Fruit fly (Drosophila melanogaster) whole organism, embryonic: ENCODE measurements around the gene Gclc.

Experiments
- Abd-B ChIP-seq: fragments of 200-800 bp; sonication (Bioruptor generic); optimal IDR thresholded peaks from 2 replicates; lab custom pipeline; 2018; ENCODE audit warnings: missing biosample characterization, mild to moderate bottlenecking, missing genetic modification characterization, moderate library complexity
- Aef1 ChIP-seq: fragments of 200-800 bp; sonication (Bioruptor generic); IDR thresholded peaks from 3 replicates; pipeline ENCODE4 v1.3.6; 2022; ENCODE audit warnings: missing biosample characterization, missing genetic modification characterization
- Atf6 ChIP-seq: fragments of 200-800 bp; sonication (Bioruptor generic); IDR thresholded peaks from 2 replicates; pipeline ENCODE4 v1.3.6; 2022; ENCODE audit warnings: missing biosample characterization, missing genetic modification characterization
- B-H2 ChIP-seq: fragments of 200-800 bp; sonication (Bioruptor generic); optimal IDR thresholded peaks from 2 replicates; lab custom pipeline; 2018; ENCODE audit warnings: missing biosample characterization, mild to moderate bottlenecking, missing genetic modification characterization
- CG10267 ChIP-seq: fragments of 200-800 bp; sonication (Bioruptor generic); optimal IDR thresholded peaks from 2 replicates; lab custom pipeline; 2018; ENCODE audit warnings: missing biosample characterization, mild to moderate bottlenecking, missing genetic modification characterization, moderate library complexity
- CG10274 ChIP-seq: fragments of 200-800 bp; sonication (Bioruptor generic); optimal IDR thresholded peaks from 3 replicates; lab custom pipeline; 2017; ENCODE audit warnings: missing biosample characterization, mild to moderate bottlenecking, missing genetic modification characterization
- CG12942 ChIP-seq: fragments of 200-800 bp; sonication (Bioruptor generic); optimal IDR thresholded peaks from 3 replicates; lab custom pipeline; 2016; ENCODE audit warnings: missing biosample characterization, missing genetic modification characterization
- CG13287 ChIP-seq: fragments of 200-800 bp; sonication (Bioruptor generic); IDR thresholded peaks from 2 replicates; pipeline ENCODE4 v1.3.6; 2022; ENCODE audit warnings: missing biosample characterization, missing genetic modification characterization; ENCODE audit not compliant: partially characterized antibody
- CG13296 ChIP-seq: fragments of 200-800 bp; sonication (Bioruptor generic); optimal IDR thresholded peaks from 3 replicates; lab custom pipeline; 2018; ENCODE audit warnings: missing biosample characterization, mild to moderate bottlenecking, missing genetic modification characterization
- CG15514 ChIP-seq: fragments of 200-800 bp; sonication (Bioruptor generic); optimal IDR thresholded peaks from 3 replicates; lab custom pipeline; 2017; ENCODE audit warnings: missing biosample characterization, missing genetic modification characterization, mild to moderate bottlenecking, moderate library complexity, missing genetic modification reagents
- CG1647 ChIP-seq: fragments of 200-800 bp; sonication (Bioruptor generic); optimal IDR thresholded peaks from 3 replicates; lab custom pipeline; 2016; ENCODE audit warnings: missing biosample characterization, missing genetic modification characterization
- CG16779 ChIP-seq: fragments of 200-800 bp; sonication (Bioruptor generic); IDR thresholded peaks from 2 replicates; pipeline ENCODE4 v1.3.6; 2022; ENCODE audit warnings: missing biosample characterization, missing genetic modification characterization
- CG17328 ChIP-seq: fragments of 200-800 bp; sonication (Bioruptor generic); IDR thresholded peaks from 2 replicates; pipeline ENCODE4 v1.3.6; 2022; ENCODE audit warnings: missing biosample characterization, missing genetic modification characterization
- CG17829 ChIP-seq: fragments of 200-800 bp; optimal IDR thresholded peaks from 2 replicates; lab custom pipeline; 2019; ENCODE audit warnings: missing biosample characterization, mild to moderate bottlenecking, missing genetic modification characterization, moderate library complexity
- CG18011 ChIP-seq: fragments of 200-800 bp; sonication (Bioruptor generic); optimal IDR thresholded peaks from 2 replicates; lab custom pipeline; 2017; ENCODE audit warnings: missing biosample characterization, missing genetic modification characterization, mild to moderate bottlenecking, moderate library complexity, missing genotype
- CG18599 ChIP-seq: fragments of 200-800 bp; sonication (Bioruptor generic); optimal IDR thresholded peaks from 3 replicates; lab custom pipeline; 2017; ENCODE audit warnings: missing biosample characterization, missing genetic modification characterization, mild to moderate bottlenecking, moderate library complexity, missing genetic modification reagents
- CG31365 ChIP-seq: fragments of 200-800 bp; sonication (Bioruptor generic); optimal IDR thresholded peaks from 2 replicates; lab custom pipeline; 2018; ENCODE audit warnings: missing biosample characterization, mild to moderate bottlenecking, missing genetic modification characterization
- CG34376 ChIP-seq: fragments of 200-800 bp; sonication (Bioruptor generic); optimal IDR thresholded peaks from 2 replicates; lab custom pipeline; 2018; ENCODE audit warnings: missing biosample characterization, mild to moderate bottlenecking, missing genetic modification characterization
- CG34422 ChIP-seq: fragments of 200-800 bp; sonication (Bioruptor generic); IDR thresholded peaks from 3 replicates; pipeline ENCODE4 v1.3.6; 2022; ENCODE audit warnings: missing biosample characterization, missing genetic modification characterization
- CG3838 ChIP-seq: fragments of 200-800 bp; sonication (Bioruptor generic); optimal IDR thresholded peaks from 3 replicates; lab custom pipeline; 2016; ENCODE audit warnings: missing biosample characterization, missing genetic modification characterization
- CG42726 ChIP-seq: fragments of 200-800 bp; sonication (Bioruptor generic); IDR thresholded peaks from 2 replicates; pipeline ENCODE4 v1.3.6; 2022; ENCODE audit warnings: missing biosample characterization, missing genetic modification characterization; ENCODE audit not compliant: partially characterized antibody
- CG6272 ChIP-seq: fragments of 200-800 bp; sonication (Bioruptor generic); IDR thresholded peaks from 2 replicates; pipeline ENCODE4 v1.3.6; 2022; ENCODE audit warnings: missing biosample characterization, missing genetic modification characterization
- CG9437 ChIP-seq: fragments of 200-800 bp; sonication (Bioruptor generic); optimal IDR thresholded peaks from 2 replicates; lab custom pipeline; 2018; ENCODE audit warnings: missing biosample characterization, mild to moderate bottlenecking, missing genetic modification characterization
- Dip2 ChIP-seq: fragments of 200-800 bp; sonication (Bioruptor generic); IDR thresholded peaks from 2 replicates; pipeline ENCODE4 v1.3.6; 2022; ENCODE audit warnings: missing biosample characterization, missing genetic modification characterization
- Drgx ChIP-seq: fragments of 200-800 bp; sonication (Bioruptor generic); IDR thresholded peaks from 2 replicates; pipeline ENCODE4 v1.3.6; 2022; ENCODE audit warnings: missing biosample characterization, missing genetic modification characterization
- E2f2 ChIP-seq: fragments of 200-800 bp; sonication (Bioruptor generic); IDR thresholded peaks from 2 replicates; pipeline ENCODE4 v1.3.6; 2022; ENCODE audit warnings: missing biosample characterization, missing genetic modification characterization
- Ets97D ChIP-seq: fragments of 200-800 bp; sonication (Bioruptor generic); optimal IDR thresholded peaks from 3 replicates; lab custom pipeline; 2016; ENCODE audit warnings: missing biosample characterization, missing genetic modification characterization
- Fer1 ChIP-seq: fragments of 200-800 bp; sonication (Bioruptor generic); optimal IDR thresholded peaks from 2 replicates; lab custom pipeline; 2017; ENCODE audit warnings: missing biosample characterization, mild to moderate bottlenecking, missing genetic modification characterization
- HLH54F ChIP-seq: fragments of 200-800 bp; sonication (Bioruptor generic); optimal IDR thresholded peaks from 3 replicates; lab custom pipeline; 2016; ENCODE audit warnings: missing biosample characterization, missing genetic modification characterization
- Lpt ChIP-seq: fragments of >200 bp; optimal IDR thresholded peaks from 2 replicates; lab custom pipeline; 2018; ENCODE audit warnings: missing biosample characterization, missing genetic modification characterization
- Meics ChIP-seq: fragments of 200-800 bp; sonication (Bioruptor generic); optimal IDR thresholded peaks from 2 replicates; lab custom pipeline; 2017; ENCODE audit warnings: missing biosample characterization, mild to moderate bottlenecking, missing genetic modification characterization
- NFAT ChIP-seq: fragments of 200-800 bp; sonication (Bioruptor generic); IDR thresholded peaks from 2 replicates; pipeline ENCODE4 v1.3.6; 2022; ENCODE audit warnings: missing biosample characterization, missing genetic modification characterization
- ap ChIP-seq: fragments of 200-800 bp; sonication (Bioruptor generic); IDR thresholded peaks from 2 replicates; pipeline ENCODE4 v1.3.6; 2022; ENCODE audit warnings: missing biosample characterization, missing genetic modification characterization
- chm ChIP-seq: fragments of 200-800 bp; sonication (Bioruptor generic); IDR thresholded peaks from 2 replicates; pipeline ENCODE4 v1.3.6; 2022; ENCODE audit warnings: missing biosample characterization, missing genetic modification characterization
- corto ChIP-seq: fragments of 200-800 bp; sonication (Bioruptor generic); optimal IDR thresholded peaks from 2 replicates; lab custom pipeline; 2016; ENCODE audit warnings: missing biosample characterization, mild to moderate bottlenecking, missing genetic modification characterization, moderate library complexity
- crc ChIP-seq: fragments of 200-800 bp; sonication (Bioruptor generic); optimal IDR thresholded peaks from 2 replicates; lab custom pipeline; 2016; ENCODE audit warnings: missing biosample characterization, missing genetic modification characterization
- crp ChIP-seq, 2 experiments: fragments of 200-800 bp; sonication (Bioruptor generic); optimal IDR thresholded peaks; 2 replicates in 1 of 2; 3 replicates in 1 of 2; lab custom pipeline; 2017; ENCODE audit warnings: missing biosample characterization in 2 of 2, missing genetic modification characterization in 2 of 2, mild to moderate bottlenecking in 1 of 2, moderate library complexity in 1 of 2
- da ChIP-seq: fragments of 200-800 bp; sonication (Bioruptor generic); optimal IDR thresholded peaks from 2 replicates; lab custom pipeline; 2016; ENCODE audit warnings: missing biosample characterization, missing genetic modification characterization
- fru ChIP-seq: fragments of >200 bp; optimal IDR thresholded peaks from 2 replicates; lab custom pipeline; 2017
- grn ChIP-seq: fragments of 200-800 bp; sonication (Bioruptor generic); optimal IDR thresholded peaks from 3 replicates; lab custom pipeline; 2017; ENCODE audit warnings: missing biosample characterization, missing genetic modification characterization
- kay ChIP-seq: fragments of 200-800 bp; sonication (Bioruptor generic); optimal IDR thresholded peaks from 2 replicates; lab custom pipeline; 2016; ENCODE audit warnings: missing biosample characterization, missing genetic modification characterization
- klu ChIP-seq: fragments of 200-800 bp; sonication (Bioruptor generic); IDR thresholded peaks from 2 replicates; pipeline ENCODE4 v1.3.6; 2022; ENCODE audit warnings: missing biosample characterization, missing genetic modification characterization
- kni ChIP-seq: fragments of 200-800 bp; sonication (Bioruptor generic); optimal IDR thresholded peaks from 3 replicates; lab custom pipeline; 2017; ENCODE audit warnings: mild to moderate bottlenecking, missing biosample characterization, missing genetic modification reagents, missing genetic modification characterization
- knrl ChIP-seq: fragments of 200-800 bp; sonication (Bioruptor generic); IDR thresholded peaks from 3 replicates; pipeline ENCODE4 v1.3.6; 2022; ENCODE audit warnings: missing biosample characterization, missing genetic modification characterization; ENCODE audit not compliant: partially characterized antibody
- pan ChIP-seq, 4 experiments: fragments of >200 bp in 3 of 4; fragments of 200-800 bp in 1 of 4; sonication (Bioruptor generic) in 1 of 4; optimal IDR thresholded peaks in 3 of 4; IDR thresholded peaks in 1 of 4; 2 replicates each; pipeline versions ENCODE4 v1.3.6 to Lab custom; 2017 to 2022; ENCODE audit warnings: missing biosample characterization in 2 of 4, missing genetic modification characterization in 2 of 4, mixed read lengths in 1 of 4
- peb ChIP-seq: fragments of 200-800 bp; sonication (Bioruptor generic); IDR thresholded peaks from 2 replicates; pipeline ENCODE4 v1.3.6; 2022; ENCODE audit warnings: missing biosample characterization, missing genetic modification characterization
- slbo ChIP-seq: fragments of 200-800 bp; sonication (Bioruptor generic); IDR thresholded peaks from 2 replicates; pipeline ENCODE4 v1.3.6; 2022; ENCODE audit warnings: missing biosample characterization, missing genetic modification characterization
- stwl ChIP-seq: fragments of 200-800 bp; sonication (Bioruptor generic); optimal IDR thresholded peaks from 3 replicates; lab custom pipeline; 2018; ENCODE audit warnings: missing biosample characterization, mild to moderate bottlenecking, missing genetic modification characterization, moderate library complexity
- ttk ChIP-seq: fragments of 200-800 bp; sonication (Bioruptor generic); IDR thresholded peaks from 2 replicates; pipeline ENCODE4 v2.1.2; 2022; ENCODE audit warnings: missing biosample characterization, missing genetic modification characterization
- zen2 ChIP-seq: fragments of 200-800 bp; sonication (Bioruptor generic); IDR thresholded peaks from 3 replicates; pipeline ENCODE4 v1.3.6; 2022; ENCODE audit warnings: missing biosample characterization, missing genetic modification characterization; ENCODE audit not compliant: partially characterized antibody

Gclc gene

DNA sequence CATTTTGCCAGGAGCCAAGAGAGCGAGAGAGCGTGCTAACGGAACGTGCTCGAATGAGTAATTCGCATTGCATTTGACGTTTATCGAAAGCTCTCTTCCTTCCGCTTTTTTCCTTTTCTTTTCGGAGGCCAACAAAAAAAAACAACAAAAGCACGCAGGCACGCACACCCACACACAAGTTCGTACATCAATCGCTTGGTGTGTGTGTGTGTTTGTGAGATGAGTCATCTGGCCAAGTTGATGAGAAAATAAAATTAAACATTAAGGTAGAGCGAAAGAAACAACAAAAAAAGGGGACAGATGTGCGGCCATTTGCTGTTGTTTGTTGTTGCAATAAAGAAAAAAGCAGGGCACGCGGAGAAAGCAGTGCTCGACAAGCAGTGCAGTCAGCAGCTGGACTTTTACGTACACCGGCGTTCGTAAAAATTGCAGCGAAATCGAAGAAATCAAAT, 52.7 kb downstream of the Gclc start (continued):
- TF ChIP-seq kay (GFP tag; lab: Kevin White, UChicago) (peak; percentile 85), grn (GFP tag; lab: Kevin White, UChicago) (no peak), Abd-B (GFP tag; lab: Kevin White, UChicago) (no peak), slbo (GFP tag; lab: Robert Waterston, UW) (0 out of 2 replicates have a peak, but pooled peaks have one; percentile 5), ttk (GFP tag; lab: Robert Waterston, UW) (no peak), CG31365 (tag; lab: Kevin White, UChicago) (peak; percentile 98), zen2 (no peak), CG18599 (GFP tag; lab: Kevin White, UChicago) (no peak), Atf6 (GFP tag; lab: Robert Waterston, UW) (no peak), ap (GFP tag; lab: Robert Waterston, UW) (no peak), E2f2 (no peak), CG34376 (GFP tag; lab: Kevin White, UChicago) (peak; percentile 22), CG12942 (GFP tag; lab: Kevin White, UChicago) (no peak), da (GFP tag; lab: Kevin White, UChicago) (peak; percentile 31), Ets97D (GFP tag; lab: Kevin White, UChicago) (peak; percentile 2), CG42726 (GFP tag; lab: Robert Waterston, UW) (no peak), corto (GFP tag; lab: Kevin White, UChicago) (no peak), fru (lab: Kevin White, UChicago) (no peak), CG18011 (GFP tag; lab: Kevin White, UChicago) (no peak), knrl (GFP tag; lab: Robert Waterston, UW) (no peak), pan (optimal IDR thresholded peaks at IDR 0.05; lab: Kevin White, UChicago) (no peak), pan (GFP tag; optimal IDR thresholded peaks at IDR 0.05 in 1 of 2, IDR thresholded peaks at IDR 0.05 in 1 of 2) (peak in 1 of 2 experiments; percentile 18), CG3838 (GFP tag; lab: Kevin White, UChicago) (no peak), chm (GFP tag; lab: Robert Waterston, UW) (0 out of 2 replicates have a peak, but pooled peaks have one; percentile 22), Fer1 (no peak), Aef1 (peak; percentile 83), crc (no peak), klu (no peak), CG34422 (GFP tag; lab: Robert Waterston, UW) (peak; percentile 39; the same call in 1 of the 3 replicates), peb (GFP tag; lab: Robert Waterston, UW) (no peak), kni (GFP tag; lab: Kevin White, UChicago) (no peak), Dip2 (GFP tag; lab: Robert Waterston, UW) (no peak), crp (GFP tag; optimal IDR thresholded peaks at IDR 0.05; lab: Kevin White, UChicago) (peak in 1 of 2 experiments; percentile 58), CG10274 (GFP tag; lab: Kevin White, UChicago) (no peak), CG17328 (no peak), CG13296 (GFP tag; lab: Kevin White, UChicago) (no peak), CG1647 (GFP tag; lab: Kevin White, UChicago) (no peak), CG9437 (GFP tag; lab: Kevin White, UChicago) (peak; percentile 5), CG15514 (GFP tag; lab: Kevin White, UChicago) (no peak), stwl (peak; percentile 46), CG16779 (no peak), Drgx (GFP tag; lab: Robert Waterston, UW) (peak; percentile 53), NFAT (GFP tag; lab: Robert Waterston, UW) (no peak), Lpt (GFP tag; lab: Kevin White, UChicago) (no peak), HLH54F (GFP tag; lab: Kevin White, UChicago) (no peak), CG10267 (tag; lab: Kevin White, UChicago) (no peak), CG13287 (GFP tag; lab: Robert Waterston, UW) (0 out of 2 replicates have a peak, but pooled peaks have one; percentile 19), Meics (GFP tag; lab: Kevin White, UChicago) (no peak), CG17829 (no peak), CG6272 (GFP tag; lab: Robert Waterston, UW) (no peak), B-H2 (GFP tag; lab: Kevin White, UChicago) (no peak)
